Fruit fly (Drosophila melanogaster) S2 (cell line): ENCODE data around the gene Sf3a1.

Source experiments
- CG8478 ChIP-seq: fragments of >200 bp; optimal IDR thresholded peaks from 2 replicates; lab custom pipeline; 2018
- CTCF ChIP-seq, 2 experiments: fragments of >200 bp; optimal IDR thresholded peaks; 2 replicates each; lab custom pipeline; 2018

DNA sequence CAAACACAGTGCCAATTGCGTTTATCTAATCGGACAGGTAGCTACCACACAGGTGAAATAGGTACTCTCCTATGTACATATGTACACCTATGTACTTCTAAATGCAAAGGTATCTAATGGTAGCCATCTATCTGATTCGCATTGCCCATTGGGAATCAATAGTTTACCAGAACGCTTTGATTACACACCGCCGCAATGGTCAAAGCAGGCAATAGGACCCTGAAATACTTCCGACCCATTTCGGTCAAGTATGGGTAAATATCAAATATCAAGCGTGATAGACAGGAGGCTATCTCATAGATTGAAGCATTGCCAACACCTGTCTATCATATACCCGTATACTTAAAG, 6.5 kb upstream of the Sf3a1 start:
- TF ChIP-seq CG8478 (lab: Kevin White, UChicago) (no peak), CTCF (optimal IDR thresholded peaks at IDR 0.05; lab: Kevin White, UChicago) (no peak)
